Fruit fly (Drosophila melanogaster) whole organism, embryonic: ENCODE data around the gene CG32095.

Source experiments
- Asciz ChIP-seq: fragments of 200-800 bp; sonication (Bioruptor generic); optimal IDR thresholded peaks from 2 replicates; lab custom pipeline; 2017; ENCODE audit warnings: missing biosample characterization, mild to moderate bottlenecking, missing genetic modification characterization, missing genetic modification reagents
- Bdp1 ChIP-seq: fragments of 200-800 bp; sonication (Bioruptor generic); optimal IDR thresholded peaks from 3 replicates; lab custom pipeline; 2016; ENCODE audit warnings: missing biosample characterization, missing genetic modification characterization
- CG10654 ChIP-seq: fragments of 200-800 bp; sonication (Bioruptor generic); optimal IDR thresholded peaks from 2 replicates; lab custom pipeline; 2016; ENCODE audit warnings: missing biosample characterization, missing genetic modification characterization
- CG11085 ChIP-seq: fragments of 200-800 bp; sonication (Bioruptor generic); IDR thresholded peaks from 2 replicates; pipeline ENCODE4 v1.3.6; 2022; ENCODE audit warnings: missing biosample characterization, missing genetic modification characterization
- CG15601 ChIP-seq: fragments of 200-800 bp; sonication (Bioruptor generic); optimal IDR thresholded peaks from 3 replicates; lab custom pipeline; 2019; ENCODE audit warnings: missing biosample characterization, mild to moderate bottlenecking, missing genetic modification characterization, moderate library complexity
- CG17829 ChIP-seq: fragments of 200-800 bp; optimal IDR thresholded peaks from 2 replicates; lab custom pipeline; 2019; ENCODE audit warnings: missing biosample characterization, mild to moderate bottlenecking, missing genetic modification characterization, moderate library complexity
- CG18011 ChIP-seq: fragments of 200-800 bp; sonication (Bioruptor generic); optimal IDR thresholded peaks from 2 replicates; lab custom pipeline; 2017; ENCODE audit warnings: missing biosample characterization, missing genetic modification characterization, mild to moderate bottlenecking, moderate library complexity, missing genotype
- CG34422 ChIP-seq: fragments of 200-800 bp; sonication (Bioruptor generic); IDR thresholded peaks from 3 replicates; pipeline ENCODE4 v1.3.6; 2022; ENCODE audit warnings: missing biosample characterization, missing genetic modification characterization
- CG4617 ChIP-seq: fragments of 200-800 bp; sonication (Bioruptor generic); optimal IDR thresholded peaks from 3 replicates; lab custom pipeline; 2016; ENCODE audit warnings: missing biosample characterization, missing genetic modification characterization, borderline replicate concordance
- CG7963 ChIP-seq: fragments of 200-800 bp; sonication (Bioruptor generic); IDR thresholded peaks from 3 replicates; pipeline ENCODE4 v1.3.6; 2022; ENCODE audit warnings: missing biosample characterization, missing genetic modification characterization; ENCODE audit not compliant: partially characterized antibody
- CG8089 ChIP-seq: fragments of 200-800 bp; sonication (Bioruptor generic); optimal IDR thresholded peaks from 3 replicates; lab custom pipeline; 2016; ENCODE audit warnings: missing biosample characterization, missing genetic modification characterization
- CG8388 ChIP-seq: fragments of 200-800 bp; sonication (Bioruptor generic); optimal IDR thresholded peaks from 2 replicates; lab custom pipeline; 2019; ENCODE audit warnings: missing biosample characterization, mild to moderate bottlenecking, missing genetic modification characterization, moderate library complexity
- CHES-1-like ChIP-seq: fragments of 200-800 bp; sonication (Bioruptor generic); optimal IDR thresholded peaks from 2 replicates; lab custom pipeline; 2016; ENCODE audit warnings: missing biosample characterization, missing genetic modification characterization
- D19A ChIP-seq: fragments of 200-800 bp; optimal IDR thresholded peaks from 3 replicates; lab custom pipeline; 2019; ENCODE audit warnings: missing biosample characterization, mild to moderate bottlenecking, missing genetic modification characterization, moderate library complexity
- Dip2 ChIP-seq: fragments of 200-800 bp; sonication (Bioruptor generic); IDR thresholded peaks from 2 replicates; pipeline ENCODE4 v1.3.6; 2022; ENCODE audit warnings: missing biosample characterization, missing genetic modification characterization
- GATAe ChIP-seq: fragments of 200-800 bp; sonication (Bioruptor generic); conservative IDR thresholded peaks from 2 replicates; pipeline ENCODE4 v1.3.6; 2022; ENCODE audit warnings: missing biosample characterization, missing genetic modification characterization
- HHEX ChIP-seq: fragments of 200-800 bp; sonication (Bioruptor generic); optimal IDR thresholded peaks from 3 replicates; lab custom pipeline; 2017; ENCODE audit warnings: missing biosample characterization, mild to moderate bottlenecking, missing genetic modification characterization, missing genetic modification reagents
- Hmx ChIP-seq: fragments of 200-800 bp; sonication (Bioruptor generic); optimal IDR thresholded peaks from 2 replicates; lab custom pipeline; 2016; ENCODE audit warnings: missing biosample characterization, missing genetic modification characterization
- MBD-R2 ChIP-seq: fragments of 200-800 bp; sonication (Bioruptor generic); IDR thresholded peaks from 2 replicates; pipeline ENCODE4 v1.3.6; 2022; ENCODE audit warnings: missing biosample characterization, missing genetic modification characterization
- Myb ChIP-seq: fragments of 200-800 bp; sonication (Bioruptor generic); optimal IDR thresholded peaks from 2 replicates; lab custom pipeline; 2016; ENCODE audit warnings: missing biosample characterization, missing genetic modification characterization
- NC2β ChIP-seq: fragments of 200-800 bp; sonication (Bioruptor generic); optimal IDR thresholded peaks from 2 replicates; lab custom pipeline; 2016; ENCODE audit warnings: missing biosample characterization, missing genetic modification characterization
- NfI ChIP-seq: fragments of 200-800 bp; sonication (Bioruptor generic); optimal IDR thresholded peaks from 3 replicates; lab custom pipeline; 2018; ENCODE audit warnings: missing biosample characterization, mild to moderate bottlenecking, missing genetic modification characterization, moderate library complexity
- Optix ChIP-seq: fragments of 200-800 bp; sonication (Bioruptor generic); IDR thresholded peaks from 3 replicates; pipeline ENCODE4 v1.3.6; 2022; ENCODE audit warnings: missing biosample characterization, missing genetic modification characterization
- Taf1 ChIP-seq: fragments of 200-800 bp; sonication (Bioruptor generic); IDR thresholded peaks from 2 replicates; pipeline ENCODE4 v1.3.6; 2022; ENCODE audit warnings: missing biosample characterization, missing genetic modification characterization
- ab ChIP-seq: fragments of 200-800 bp; sonication (Bioruptor generic); optimal IDR thresholded peaks from 2 replicates; lab custom pipeline; 2016; ENCODE audit warnings: missing biosample characterization, missing genetic modification characterization
- ap ChIP-seq: fragments of 200-800 bp; sonication (Bioruptor generic); IDR thresholded peaks from 2 replicates; pipeline ENCODE4 v1.3.6; 2022; ENCODE audit warnings: missing biosample characterization, missing genetic modification characterization
- ase ChIP-seq: fragments of 200-800 bp; sonication (Bioruptor generic); IDR thresholded peaks from 3 replicates; pipeline ENCODE4 v1.3.6; 2022; ENCODE audit warnings: missing biosample characterization, missing genetic modification characterization
- croc ChIP-seq: fragments of 200-800 bp; sonication (Bioruptor generic); conservative IDR thresholded peaks from 3 replicates; pipeline ENCODE4 v1.3.6; 2022; ENCODE audit warnings: missing biosample characterization, missing genetic modification characterization
- eve ChIP-seq, 2 experiments: fragments of >200 bp; optimal IDR thresholded peaks; 2 replicates each; lab custom pipeline; 2017; ENCODE audit warnings: missing biosample characterization in 2 of 2, missing genetic modification characterization in 2 of 2
- gcm ChIP-seq: fragments of 200-800 bp; sonication (Bioruptor generic); optimal IDR thresholded peaks from 2 replicates; lab custom pipeline; 2019; ENCODE audit warnings: missing biosample characterization, mild to moderate bottlenecking, missing genetic modification characterization, moderate library complexity
- gfzf ChIP-seq: fragments of 200-800 bp; sonication (Bioruptor generic); optimal IDR thresholded peaks from 2 replicates; lab custom pipeline; 2016; ENCODE audit warnings: missing biosample characterization, mild to moderate bottlenecking, missing genetic modification characterization, moderate library complexity
- inv ChIP-seq: fragments of 200-800 bp; sonication (Bioruptor generic); IDR thresholded peaks from 2 replicates; pipeline ENCODE4 v1.3.6; 2022; ENCODE audit warnings: missing biosample characterization, missing genetic modification characterization; ENCODE audit not compliant: partially characterized antibody
- kay ChIP-seq: fragments of 200-800 bp; sonication (Bioruptor generic); optimal IDR thresholded peaks from 2 replicates; lab custom pipeline; 2016; ENCODE audit warnings: missing biosample characterization, missing genetic modification characterization
- oc ChIP-seq: fragments of 200-800 bp; sonication (Bioruptor generic); optimal IDR thresholded peaks from 2 replicates; lab custom pipeline; 2018; ENCODE audit warnings: missing biosample characterization, mild to moderate bottlenecking, missing genetic modification characterization, moderate library complexity
- pita ChIP-seq: fragments of 200-800 bp; sonication (Bioruptor generic); optimal IDR thresholded peaks from 2 replicates; lab custom pipeline; 2017; ENCODE audit warnings: missing biosample characterization, mild to moderate bottlenecking, missing genetic modification characterization
- pros ChIP-seq: fragments of 200-800 bp; sonication (Bioruptor generic); optimal IDR thresholded peaks from 3 replicates; lab custom pipeline; 2019; ENCODE audit warnings: missing biosample characterization, mild to moderate bottlenecking, missing genetic modification characterization, moderate library complexity
- psq ChIP-seq: fragments of 200-800 bp; sonication (Bioruptor generic); optimal IDR thresholded peaks from 2 replicates; lab custom pipeline; 2017; ENCODE audit warnings: missing biosample characterization, missing genetic modification characterization
- row ChIP-seq: fragments of 200-800 bp; sonication (Bioruptor generic); IDR thresholded peaks from 3 replicates; pipeline ENCODE4 v1.3.6; 2022; ENCODE audit warnings: missing biosample characterization, missing genetic modification characterization
- sens-2 ChIP-seq: fragments of 200-800 bp; sonication (Bioruptor generic); IDR thresholded peaks from 2 replicates; pipeline ENCODE4 v1.3.6; 2022; ENCODE audit warnings: missing biosample characterization, missing genetic modification characterization
- sisA ChIP-seq: fragments of 200-800 bp; sonication (Bioruptor generic); IDR thresholded peaks from 2 replicates; pipeline ENCODE4 v1.3.6; 2022; ENCODE audit warnings: missing biosample characterization, missing genetic modification characterization
- stc ChIP-seq: fragments of 200-800 bp; sonication (Bioruptor generic); IDR thresholded peaks from 2 replicates; pipeline ENCODE4 v1.3.6; 2022; ENCODE audit warnings: missing biosample characterization, missing genetic modification characterization
- tll ChIP-seq, 2 experiments: fragments of 200-800 bp in 1 of 2; fragments of >200 bp in 1 of 2; sonication (Bioruptor generic) in 1 of 2; optimal IDR thresholded peaks; 2 replicates each; lab custom pipeline; 2017 to 2019; ENCODE audit warnings: missing biosample characterization in 2 of 2, missing genetic modification characterization in 2 of 2, mild to moderate bottlenecking in 1 of 2, moderate library complexity in 1 of 2
- tna ChIP-seq: fragments of 200-800 bp; sonication (Bioruptor generic); IDR thresholded peaks from 2 replicates; pipeline ENCODE4 v1.3.6; 2022; ENCODE audit warnings: missing biosample characterization, missing genetic modification characterization; ENCODE audit not compliant: partially characterized antibody
- ttk ChIP-seq: fragments of 200-800 bp; sonication (Bioruptor generic); IDR thresholded peaks from 2 replicates; pipeline ENCODE4 v2.1.2; 2022; ENCODE audit warnings: missing biosample characterization, missing genetic modification characterization
- tup ChIP-seq: fragments of 200-800 bp; sonication (Bioruptor generic); optimal IDR thresholded peaks from 2 replicates; lab custom pipeline; 2016; ENCODE audit warnings: missing biosample characterization, mild to moderate bottlenecking, missing genetic modification characterization, moderate library complexity
- twi ChIP-seq: fragments of 200-800 bp; optimal IDR thresholded peaks from 2 replicates; lab custom pipeline; 2019; ENCODE audit warnings: missing biosample characterization, mild to moderate bottlenecking, missing genetic modification characterization, moderate library complexity
- tx ChIP-seq: fragments of 200-800 bp; sonication (Bioruptor generic); optimal IDR thresholded peaks from 2 replicates; lab custom pipeline; 2016; ENCODE audit warnings: missing biosample characterization, missing genetic modification characterization
- usp ChIP-seq: fragments of >200 bp; optimal IDR thresholded peaks from 2 replicates; lab custom pipeline; 2017; ENCODE audit warnings: missing biosample characterization, missing genetic modification characterization

The CG32095 gene

DNA sequence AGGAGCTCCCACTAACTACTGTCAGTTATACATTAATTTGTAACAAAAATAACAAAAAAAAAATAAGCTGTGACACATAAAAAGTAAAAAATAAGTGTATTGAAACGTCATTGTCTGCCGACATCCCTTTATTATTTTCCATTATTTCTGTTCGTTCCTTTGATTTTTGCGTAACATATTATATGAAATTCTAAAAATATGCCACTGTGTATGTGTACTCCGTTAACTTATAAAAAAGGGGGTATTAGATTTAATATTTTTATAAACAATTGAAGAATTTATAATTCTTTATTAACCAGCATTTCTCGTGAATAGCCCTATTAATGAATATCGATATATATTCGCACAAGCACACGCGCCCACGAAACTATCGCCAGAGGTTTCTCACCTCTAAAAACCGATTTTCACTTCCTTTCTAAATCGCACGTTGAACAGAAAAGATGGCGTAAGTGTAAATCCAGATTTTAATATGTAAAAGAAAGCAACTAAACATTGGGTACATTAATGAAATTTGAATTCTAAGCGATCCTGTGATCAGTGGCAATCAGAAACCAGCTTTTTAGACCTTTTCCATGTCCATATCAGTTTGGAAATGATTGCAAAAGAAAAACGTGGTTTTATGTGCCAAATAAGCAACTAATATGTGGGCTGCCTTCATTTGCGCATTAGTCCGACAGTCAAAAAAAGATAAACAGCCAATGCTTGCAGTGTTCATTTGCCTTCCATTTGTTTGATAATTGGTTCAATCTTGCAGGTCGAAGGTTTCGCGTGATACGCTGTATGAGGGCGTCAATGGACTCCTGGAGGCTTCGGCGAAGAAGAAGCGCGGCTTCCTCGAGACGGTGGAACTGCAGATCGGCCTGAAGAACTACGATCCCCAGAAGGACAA lies 2.8 kb downstream of the CG32095 start, which contains the start of gene RpL10Ab (continued):
- TF ChIP-seq ttk (GFP tag; lab: Robert Waterston, UW) (peak; percentile 48; the same call in 1 of the 2 replicates), tup (GFP tag; lab: Kevin White, UChicago) (no peak), inv (peak; percentile 82), Taf1 (0 out of 2 replicates have a peak, but pooled peaks have one; percentile 6), tna (GFP tag; lab: Robert Waterston, UW) (peak; percentile 72), Myb (GFP tag; lab: Kevin White, UChicago) (no peak), sisA (GFP tag; lab: Robert Waterston, UW) (peak; percentile 72), gfzf (GFP tag; lab: Kevin White, UChicago) (no peak), pros (GFP tag; lab: Kevin White, UChicago) (no peak), CG8388 (GFP tag; lab: Kevin White, UChicago) (peak; percentile 50), pita (GFP tag; lab: Kevin White, UChicago) (no peak), CG7963 (GFP tag; lab: Robert Waterston, UW) (peak; percentile 88), oc (no peak), ase (GFP tag; lab: Robert Waterston, UW) (peak; percentile 44; the same call in 2 of the 3 replicates), sens-2 (GFP tag; lab: Robert Waterston, UW) (peak; percentile 51; the same call in 1 of the 2 replicates), D19A (tag; lab: Kevin White, UChicago) (peak; percentile 33), Dip2 (GFP tag; lab: Robert Waterston, UW) (no peak), ab (GFP tag; lab: Kevin White, UChicago) (no peak), CG18011 (peak; percentile 33), GATAe (GFP tag; lab: Robert Waterston, UW) (no peak), eve (GFP tag; optimal IDR thresholded peaks at IDR 0.05; lab: Kevin White, UChicago) (no peak), tll (GFP tag; optimal IDR thresholded peaks at IDR 0.05; lab: Kevin White, UChicago) (no peak), stc (GFP tag; lab: Robert Waterston, UW) (no peak; the same call in 1 of the 2 replicates), CG17829 (tag; lab: Kevin White, UChicago) (peak; percentile 63), row (peak; percentile 84), CG4617 (GFP tag; lab: Kevin White, UChicago) (no peak), HHEX (peak; percentile 51), NC2β (peak; percentile 57), psq (GFP tag; lab: Kevin White, UChicago) (no peak), CG11085 (GFP tag; lab: Robert Waterston, UW) (peak; percentile 61), gcm (peak; percentile 23), NfI (peak; percentile 79), croc (peak; percentile 53; the same call in 2 of the 3 replicates), Asciz (GFP tag; lab: Kevin White, UChicago) (peak; percentile 27), CG8089 (GFP tag; lab: Kevin White, UChicago) (peak; percentile 16), MBD-R2 (GFP tag; lab: Robert Waterston, UW) (peak; percentile 37), ap (GFP tag; lab: Robert Waterston, UW) (0 out of 2 replicates have a peak, but pooled peaks have one; percentile 29), tx (GFP tag; lab: Kevin White, UChicago) (no peak), kay (GFP tag; lab: Kevin White, UChicago) (no peak), Optix (peak; percentile 50; the same call in 1 of the 3 replicates), CG15601 (tag; lab: Kevin White, UChicago) (peak; percentile 10), usp (GFP tag; lab: Kevin White, UChicago) (no peak), CG10654 (peak; percentile 22), CG34422 (GFP tag; lab: Robert Waterston, UW) (peak; percentile 69; the same call in 2 of the 3 replicates), CHES-1-like (GFP tag; lab: Kevin White, UChicago) (peak; percentile 2), Bdp1 (GFP tag; lab: Kevin White, UChicago) (no peak), twi (no peak), Hmx (GFP tag; lab: Kevin White, UChicago) (no peak)
